Worm (Caenorhabditis elegans) whole organism, mixed stage, embryonic: ENCODE results near the gene D2024.1.
"Not testable (repeated sequence)": the region's sequence is repeated elsewhere in the genome, so short reads cannot be mapped to it uniquely, and the experiment has no call there.

Source experiments
- M03D4.4 ChIP-seq: sonication (generic microtip); optimal IDR thresholded peaks from 2 replicates; lab custom pipeline; 2017; ENCODE audit warnings: mild to moderate bottlenecking, missing genetic modification characterization, missing compliant biosample characterization
- bed-3 ChIP-seq: fragments of 200-800 bp; sonication (Bioruptor generic); optimal IDR thresholded peaks from 3 replicates; lab custom pipeline; 2018; ENCODE audit warnings: mild to moderate bottlenecking, missing genetic modification characterization, moderate library complexity, missing compliant biosample characterization
- ceh-43 ChIP-seq: fragments of 200-800 bp; sonication (Bioruptor generic); optimal IDR thresholded peaks from 2 replicates; lab custom pipeline; 2018; ENCODE audit warnings: mild to moderate bottlenecking, missing genetic modification characterization, moderate library complexity, missing compliant biosample characterization
- ceh-83 ChIP-seq: fragments of 200-800 bp; sonication (Bioruptor generic); optimal IDR thresholded peaks from 2 replicates; lab custom pipeline; 2018; ENCODE audit warnings: mild to moderate bottlenecking, missing genetic modification characterization, missing compliant biosample characterization
- ces-1 ChIP-seq: fragments of 150-350 bp; optimal IDR thresholded peaks from 2 replicates; lab custom pipeline; 2014; ENCODE audit warnings: missing biosample characterization, missing genetic modification reagents, missing genetic modification characterization
- cnd-1 ChIP-seq: fragments of 200-800 bp; sonication (Bioruptor generic); optimal IDR thresholded peaks from 2 replicates; lab custom pipeline; 2018; ENCODE audit warnings: mild to moderate bottlenecking, missing genetic modification characterization, missing compliant biosample characterization
- drap-1 ChIP-seq: fragments of 200-800 bp; sonication (Bioruptor generic); optimal IDR thresholded peaks from 3 replicates; lab custom pipeline; 2018; ENCODE audit warnings: mild to moderate bottlenecking, missing genetic modification characterization, missing compliant biosample characterization
- elt-1 ChIP-seq: sonication (generic microtip); optimal IDR thresholded peaks from 2 replicates; lab custom pipeline; 2017; ENCODE audit warnings: missing genetic modification characterization, mild to moderate bottlenecking, missing compliant biosample characterization, antibody characterized with exemption, moderate library complexity, borderline replicate concordance; ENCODE audit not compliant: insufficient read depth
- flh-1 ChIP-seq: fragments of 200-800 bp; sonication (Bioruptor generic); optimal IDR thresholded peaks from 2 replicates; lab custom pipeline; 2018; ENCODE audit warnings: mild to moderate bottlenecking, missing genetic modification characterization, moderate library complexity, missing compliant biosample characterization
- ham-2 ChIP-seq: fragments of 200-800 bp; sonication (Bioruptor generic); optimal IDR thresholded peaks from 2 replicates; lab custom pipeline; 2018; ENCODE audit warnings: mild to moderate bottlenecking, missing genetic modification characterization, missing compliant biosample characterization
- hlh-1 ChIP-seq: fragments of 150-350 bp; optimal IDR thresholded peaks from 2 replicates; lab custom pipeline; 2014; ENCODE audit warnings: missing biosample characterization, missing genetic modification reagents, missing genetic modification characterization
- lin-13 ChIP-seq: fragments of 150-350 bp; optimal IDR thresholded peaks from 2 replicates; lab custom pipeline; 2014; ENCODE audit warnings: missing biosample characterization, missing genetic modification characterization
- lin-32 ChIP-seq: fragments of 200-800 bp; sonication (Bioruptor generic); optimal IDR thresholded peaks from 2 replicates; lab custom pipeline; 2018; ENCODE audit warnings: mild to moderate bottlenecking, missing genetic modification characterization, missing compliant biosample characterization
- lsy-2 ChIP-seq: fragments of 150-350 bp; optimal IDR thresholded peaks from 2 replicates; lab custom pipeline; 2014; ENCODE audit warnings: missing biosample characterization, missing genetic modification characterization
- mab-5 ChIP-seq: fragments of 150-350 bp; optimal IDR thresholded peaks from 2 replicates; lab custom pipeline; 2014; ENCODE audit warnings: missing biosample characterization, missing genetic modification characterization
- mep-1 ChIP-seq: fragments of 150-350 bp; optimal IDR thresholded peaks from 2 replicates; lab custom pipeline; 2017; ENCODE audit warnings: missing biosample characterization, missing genetic modification reagents, missing genetic modification characterization, inconsistent platforms
- mls-2 ChIP-seq: sonication (generic microtip); optimal IDR thresholded peaks from 2 replicates; lab custom pipeline; 2016; ENCODE audit warnings: mild to moderate bottlenecking, missing genetic modification characterization, moderate library complexity, missing compliant biosample characterization
- nhr-12 ChIP-seq: fragments of 150-350 bp; optimal IDR thresholded peaks from 2 replicates; lab custom pipeline; 2014; ENCODE audit warnings: missing biosample characterization, missing genetic modification characterization
- nhr-2 ChIP-seq: fragments of 150-350 bp; optimal IDR thresholded peaks from 2 replicates; lab custom pipeline; 2014; ENCODE audit warnings: missing biosample characterization, missing genetic modification characterization
- nhr-237 ChIP-seq: fragments of 150-350 bp; optimal IDR thresholded peaks from 2 replicates; lab custom pipeline; 2014; ENCODE audit warnings: missing biosample characterization, missing genetic modification characterization
- nhr-28 ChIP-seq: fragments of 150-350 bp; optimal IDR thresholded peaks from 2 replicates; lab custom pipeline; 2014; ENCODE audit warnings: missing biosample characterization, missing genetic modification characterization
- nhr-76 ChIP-seq: sonication (generic microtip); optimal IDR thresholded peaks from 2 replicates; lab custom pipeline; 2017; ENCODE audit warnings: missing biosample characterization, missing genetic modification characterization
- pha-4 ChIP-seq: fragments of 150-350 bp; optimal IDR thresholded peaks from 2 replicates; lab custom pipeline; 2018; ENCODE audit warnings: missing biosample characterization, missing genetic modification reagents, missing genetic modification characterization
- sem-2 ChIP-seq: fragments of 200-800 bp; sonication (Bioruptor generic); optimal IDR thresholded peaks from 2 replicates; lab custom pipeline; 2018; ENCODE audit warnings: mild to moderate bottlenecking, missing genetic modification characterization, missing compliant biosample characterization
- sptf-1 ChIP-seq: sonication (generic microtip); optimal IDR thresholded peaks from 2 replicates; lab custom pipeline; 2017; ENCODE audit warnings: mild to moderate bottlenecking, missing genetic modification characterization, moderate library complexity, missing compliant biosample characterization
- tbx-8 ChIP-seq: fragments of 200-800 bp; sonication (Bioruptor generic); optimal IDR thresholded peaks from 2 replicates; lab custom pipeline; 2018; ENCODE audit warnings: mild to moderate bottlenecking, missing genetic modification characterization, moderate library complexity, missing compliant biosample characterization
- unc-120 ChIP-seq: sonication (generic microtip); optimal IDR thresholded peaks from 2 replicates; lab custom pipeline; 2017; ENCODE audit warnings: missing genetic modification characterization, missing compliant biosample characterization; ENCODE audit not compliant: poor library complexity, severe bottlenecking
- unc-62 ChIP-seq: fragments of 150-350 bp; optimal IDR thresholded peaks from 2 replicates; lab custom pipeline; 2014; ENCODE audit warnings: missing biosample characterization, missing genetic modification reagents, missing genetic modification characterization
- ztf-11 ChIP-seq: fragments of 150-350 bp; optimal IDR thresholded peaks from 2 replicates; lab custom pipeline; 2014; ENCODE audit warnings: missing biosample characterization, missing genetic modification characterization

The D2024.1 gene

DNA sequence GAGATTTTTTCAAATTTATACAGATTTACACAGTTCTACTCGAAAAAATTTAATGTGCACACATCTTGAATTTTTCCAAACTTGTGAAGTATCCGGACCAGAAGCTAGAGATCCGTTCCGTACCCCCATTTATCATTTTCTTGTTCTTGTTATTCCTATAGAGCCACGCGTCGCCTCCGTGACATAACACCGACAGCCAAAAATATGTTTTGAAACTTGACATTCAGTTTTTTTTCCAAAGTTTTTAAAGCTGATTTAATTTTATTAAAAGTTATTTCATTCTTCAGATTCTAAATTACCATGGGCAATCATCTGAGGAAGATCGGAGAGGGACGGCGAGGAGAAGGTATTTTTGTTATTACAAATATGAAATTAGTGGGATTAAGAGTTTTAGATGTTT, 2.8 kb downstream of the D2024.1 start, which contains the start of gene D2024.18:
Gene D2024.18, plus strand, starts transcription at position 301 of the 400 bp plus-strand sequence.
- TF ChIP-seq bed-3 (GFP tag; lab: Kevin White, UChicago), result no peak
- TF ChIP-seq mep-1 (tag; lab: Kevin White, UChicago), result no peak
- no peak for TF ChIP-seq M03D4.4
- TF ChIP-seq elt-1 (tag; lab: Kevin White, UChicago), result no peak
- no peak for TF ChIP-seq sem-2 (GFP tag; lab: Kevin White, UChicago)
- TF ChIP-seq lin-32 (GFP tag; lab: Kevin White, UChicago), result no peak
- no peak for TF ChIP-seq lsy-2 (tag; lab: Kevin White, UChicago)
- TF ChIP-seq tbx-8 (GFP tag; lab: Kevin White, UChicago), result no peak
- no peak for TF ChIP-seq nhr-237
- TF ChIP-seq sptf-1 (tag; lab: Kevin White, UChicago), result no peak
- no peak for TF ChIP-seq drap-1 (GFP tag; lab: Kevin White, UChicago)
- no peak for TF ChIP-seq unc-120 (tag; lab: Kevin White, UChicago)
- no peak for TF ChIP-seq pha-4 (tag; lab: Kevin White, UChicago)
- no peak for TF ChIP-seq nhr-76 (tag; lab: Kevin White, UChicago)
- TF ChIP-seq mls-2 (tag; lab: Kevin White, UChicago), result no peak
- TF ChIP-seq, all 35 proteins: peak for 0

DNA sequence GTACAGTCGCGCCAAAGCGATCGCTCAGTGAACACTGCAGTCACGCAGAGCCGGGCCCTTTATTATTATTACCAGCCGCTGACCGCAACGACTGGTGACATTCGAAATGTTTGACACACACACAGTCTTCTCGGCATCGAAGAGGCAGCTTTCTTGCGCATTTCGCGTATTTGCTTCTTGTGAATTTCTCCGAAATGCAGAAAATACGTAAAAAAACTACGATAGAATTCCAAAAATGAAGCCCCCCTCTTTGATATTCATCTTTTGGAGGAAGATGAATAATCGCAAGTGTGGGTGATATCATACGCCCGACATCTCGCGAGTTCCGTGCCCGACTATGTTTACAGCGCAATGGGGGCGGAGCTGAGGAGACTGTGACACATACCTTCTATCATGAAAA, 5.9 kb downstream of the D2024.1 start:
- TF ChIP-seq hlh-1 (tag; lab: Kevin White, UChicago), result no peak
- TF ChIP-seq sptf-1 (tag; lab: Kevin White, UChicago), result no peak
- no peak for TF ChIP-seq ham-2 (GFP tag; lab: Kevin White, UChicago)
- TF ChIP-seq M03D4.4, result no peak
- no peak for TF ChIP-seq cnd-1 (tag; lab: Kevin White, UChicago)
- TF ChIP-seq nhr-12 (tag; lab: Kevin White, UChicago), result no peak
- TF ChIP-seq drap-1 (GFP tag; lab: Kevin White, UChicago), result no peak
- no peak for TF ChIP-seq mls-2 (tag; lab: Kevin White, UChicago)
- TF ChIP-seq mab-5 (tag; lab: Kevin White, UChicago), result no peak
- no peak for TF ChIP-seq ceh-83 (GFP tag; lab: Kevin White, UChicago)
- no peak for TF ChIP-seq nhr-237
- TF ChIP-seq nhr-76 (tag; lab: Kevin White, UChicago), result no peak
- no peak for TF ChIP-seq pha-4 (tag; lab: Kevin White, UChicago)
- no peak for TF ChIP-seq nhr-2
- TF ChIP-seq ztf-11 (tag; lab: Kevin White, UChicago), result no peak
- no peak for TF ChIP-seq ceh-43
- TF ChIP-seq lin-13 (tag; lab: Kevin White, UChicago), result no peak
- no peak for TF ChIP-seq mep-1 (tag; lab: Kevin White, UChicago)

DNA sequence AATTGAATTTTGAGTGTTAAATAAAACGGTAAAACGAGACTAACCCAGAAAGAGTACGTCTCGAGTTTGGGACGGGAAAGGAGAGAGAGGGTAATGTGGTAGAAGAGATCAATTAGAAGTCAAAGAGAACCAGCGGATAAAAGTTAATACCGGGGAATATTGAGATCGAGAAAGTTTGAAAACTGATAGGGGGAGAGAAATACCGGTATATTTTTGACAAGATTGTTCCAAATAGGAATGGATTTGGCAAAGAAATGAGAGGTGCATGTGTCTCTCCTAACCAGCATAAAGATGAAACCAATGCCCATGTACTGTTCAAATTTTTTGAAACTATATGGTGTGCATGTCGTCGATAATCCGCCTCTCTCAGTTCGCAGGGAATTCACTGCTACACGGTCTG, 7.3 kb downstream of the D2024.1 start, which contains the start of gene C06E4.5:
Gene C06E4.5, plus strand, starts transcription at position 301 of the 400 bp plus-strand sequence.
- TF ChIP-seq ham-2 (GFP tag; lab: Kevin White, UChicago); flh-1; elt-1 (tag; lab: Kevin White, UChicago): not testable (repeated sequence)

ce11 chrIV:7258253-7258652, 10.9 kb downstream of the D2024.1 start, which contains the start of gene C06E4.6:
Gene C06E4.6, minus strand, starts transcription at chrIV:7258303.
- TF ChIP-seq unc-120 (tag; lab: Kevin White, UChicago), result no peak
- no peak for TF ChIP-seq bed-3 (GFP tag; lab: Kevin White, UChicago)
- TF ChIP-seq sem-2 (GFP tag; lab: Kevin White, UChicago), result no peak
- TF ChIP-seq mep-1 (tag; lab: Kevin White, UChicago), result no peak
- TF ChIP-seq lsy-2 (tag; lab: Kevin White, UChicago), result no peak
- no peak for TF ChIP-seq unc-62 (GFP tag; lab: Kevin White, UChicago)
- no peak for TF ChIP-seq ces-1 (GFP tag; lab: Kevin White, UChicago)
- TF ChIP-seq mls-2 (tag; lab: Kevin White, UChicago), result no peak
- TF ChIP-seq ztf-11 (tag; lab: Kevin White, UChicago), result no peak
- no peak for TF ChIP-seq flh-1
- no peak for TF ChIP-seq nhr-28 (tag; lab: Kevin White, UChicago)
- TF ChIP-seq sptf-1 (tag; lab: Kevin White, UChicago), result no peak
- no peak for TF ChIP-seq cnd-1 (tag; lab: Kevin White, UChicago)
- TF ChIP-seq hlh-1 (tag; lab: Kevin White, UChicago), result no peak
- TF ChIP-seq lin-13 (tag; lab: Kevin White, UChicago), result no peak
